Worm (Caenorhabditis elegans) whole organism, early embryonic: ENCODE results near the gene K08D9.4.
A peak's percentile ranks its signal among the peaks of the same experiment; 100 is the strongest.

Experiments
- B0310.2 ChIP-seq: sonication (generic microtip); optimal IDR thresholded peaks from 2 replicates; lab custom pipeline; 2016; ENCODE audit warnings: mild to moderate bottlenecking, missing genetic modification characterization, missing compliant biosample characterization
- F13C5.2 ChIP-seq: sonication (generic microtip); optimal IDR thresholded peaks from 2 replicates; lab custom pipeline; 2017; ENCODE audit warnings: mild to moderate bottlenecking, missing genetic modification characterization, inconsistent platforms, missing compliant biosample characterization
- aly-1 ChIP-seq: sonication (generic microtip); optimal IDR thresholded peaks from 2 replicates; lab custom pipeline; 2016; ENCODE audit warnings: missing genetic modification characterization, missing compliant biosample characterization
- ama-1 ChIP-seq: fragments of 150-350 bp; optimal IDR thresholded peaks from 2 replicates; lab custom pipeline; 2014
- ceh-13 ChIP-seq: fragments of 200-800 bp; sonication (Bioruptor generic); optimal IDR thresholded peaks from 2 replicates; lab custom pipeline; 2018; ENCODE audit warnings: mild to moderate bottlenecking, missing genetic modification characterization, missing compliant biosample characterization
- ceh-36 ChIP-seq: sonication (generic microtip); optimal IDR thresholded peaks from 2 replicates; lab custom pipeline; 2016; ENCODE audit warnings: missing genetic modification characterization, inconsistent platforms, missing compliant biosample characterization
- ets-7 ChIP-seq: sonication (generic microtip); optimal IDR thresholded peaks from 2 replicates; lab custom pipeline; 2016; ENCODE audit warnings: missing genotype, missing genetic modification characterization, missing compliant biosample characterization
- flt-1 ChIP-seq: fragments of 200-800 bp; sonication (Bioruptor generic); IDR thresholded peaks from 2 replicates; pipeline ENCODE4 v1.3.6; 2022; ENCODE audit warnings: missing genetic modification characterization, missing compliant biosample characterization
- hmbx-1 ChIP-seq: sonication (generic microtip); optimal IDR thresholded peaks from 2 replicates; lab custom pipeline; 2016; ENCODE audit warnings: mild to moderate bottlenecking, missing genetic modification characterization, missing compliant biosample characterization
- hmg-4 ChIP-seq: fragments of 200-800 bp; sonication (Bioruptor generic); optimal IDR thresholded peaks from 2 replicates; lab custom pipeline; 2018; ENCODE audit warnings: mild to moderate bottlenecking, missing genetic modification characterization, missing compliant biosample characterization
- hnd-1 ChIP-seq: sonication (generic microtip); optimal IDR thresholded peaks from 2 replicates; lab custom pipeline; 2016; ENCODE audit warnings: missing genetic modification characterization, missing compliant biosample characterization
- pes-1 ChIP-seq: fragments of 200-800 bp; sonication (Bioruptor generic); IDR thresholded peaks from 2 replicates; pipeline ENCODE4 v1.3.6; 2022; ENCODE audit warnings: missing genetic modification reagents, missing genetic modification characterization, missing compliant biosample characterization
- scrt-1 ChIP-seq: fragments of 200-800 bp; sonication (Bioruptor generic); IDR thresholded peaks from 2 replicates; pipeline ENCODE4 v1.3.6; 2022; ENCODE audit warnings: missing genetic modification characterization, missing compliant biosample characterization
- sea-1 ChIP-seq: fragments of 200-800 bp; sonication (Bioruptor generic); conservative IDR thresholded peaks from 2 replicates; pipeline ENCODE4 v1.3.6; 2022; ENCODE audit warnings: missing genetic modification characterization, missing compliant biosample characterization
- tbx-11 ChIP-seq: fragments of 200-800 bp; sonication (Bioruptor generic); IDR thresholded peaks from 2 replicates; pipeline ENCODE4 v1.3.6; 2022; ENCODE audit warnings: missing genetic modification characterization, missing compliant biosample characterization
- tbx-37 ChIP-seq: fragments of 200-800 bp; sonication (Bioruptor generic); conservative IDR thresholded peaks from 2 replicates; pipeline ENCODE4 v1.3.6; 2022; ENCODE audit warnings: missing genetic modification reagents, missing genetic modification characterization, missing compliant biosample characterization
- tra-4 ChIP-seq: sonication (generic microtip); optimal IDR thresholded peaks from 2 replicates; lab custom pipeline; 2017; ENCODE audit warnings: missing genetic modification characterization, missing compliant biosample characterization

The K08D9.4 gene

DNA sequence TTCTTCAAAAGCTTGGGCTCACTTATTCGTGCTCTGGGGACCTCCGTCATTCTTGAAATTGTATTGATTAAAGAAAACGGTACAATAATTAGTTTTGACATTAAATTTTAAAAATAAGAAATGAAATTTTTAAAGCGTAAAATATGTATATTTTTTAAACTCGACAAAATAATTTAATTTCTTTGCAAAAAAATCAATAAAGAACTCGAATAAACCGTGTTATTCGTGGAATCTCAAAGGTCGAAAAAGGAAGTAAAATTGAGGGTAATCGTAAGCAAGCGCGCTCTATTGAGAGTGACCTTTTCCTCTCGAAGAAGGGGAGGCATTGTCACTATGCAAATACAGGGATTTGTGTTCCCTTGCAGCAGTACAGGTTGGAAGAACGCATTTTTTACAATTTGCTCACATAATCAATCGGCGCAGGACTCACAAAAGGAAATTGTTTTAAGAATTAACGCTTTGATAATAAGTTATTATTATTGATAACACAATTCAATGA, 5.2 kb downstream of the K08D9.4 start, which contains the start of gene Y73C8B.2:
Y73C8B.2 (minus strand) TSS at position 51 of the 499 bp plus-strand sequence.
- TF ChIP-seq pes-1 (GFP tag; lab: Robert Waterston, UW), result no peak
- no peak for TF ChIP-seq sea-1 (GFP tag; lab: Robert Waterston, UW)
- TF ChIP-seq tbx-11 (GFP tag; lab: Robert Waterston, UW), result peak; percentile 39; the same call in 1 of the 2 replicates
- TF ChIP-seq tra-4 (tag; lab: Kevin White, UChicago), result no peak
- peak; percentile 5 for TF ChIP-seq F13C5.2
- no peak for TF ChIP-seq ceh-13 (GFP tag; lab: Kevin White, UChicago)
- no peak for TF ChIP-seq flt-1 (GFP tag; lab: Robert Waterston, UW)

DNA sequence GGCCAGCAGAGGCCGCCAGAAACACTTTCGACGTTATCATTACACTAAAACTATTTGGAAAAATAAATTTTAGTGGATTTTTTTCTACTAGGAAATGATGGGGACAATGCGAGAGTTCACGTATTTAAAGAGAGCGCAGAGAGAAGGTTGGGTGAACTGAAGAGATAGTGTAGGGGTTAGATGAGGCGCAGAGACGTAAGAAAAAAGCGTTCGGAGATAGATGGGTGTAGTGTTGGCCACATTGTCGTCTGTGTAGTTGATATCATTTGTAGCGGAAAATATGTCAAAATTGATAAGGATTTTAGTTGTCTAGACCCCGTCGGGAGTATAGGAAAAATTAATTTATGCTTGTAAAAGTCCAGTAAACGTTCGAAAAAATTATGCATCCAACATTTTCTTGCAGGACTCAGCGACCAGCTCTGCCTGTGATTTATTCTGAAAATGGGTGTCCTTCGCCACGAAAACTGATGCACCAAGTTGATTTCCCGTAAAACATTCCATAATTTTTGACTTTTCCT, 7.1 kb downstream of the K08D9.4 start, which contains the start of the genes Y73C8B.3 and Y73C8B.9:
Y73C8B.3 (minus strand) TSS at position 147 of the 518 bp plus-strand sequence.
Y73C8B.9 (plus strand) TSS at position 468 of the 518 bp plus-strand sequence.
- TF ChIP-seq ama-1 (no peak), tbx-11 (GFP tag; lab: Robert Waterston, UW) (no peak), F13C5.2 (no peak), sea-1 (GFP tag; lab: Robert Waterston, UW) (no peak), hnd-1 (no peak)

DNA sequence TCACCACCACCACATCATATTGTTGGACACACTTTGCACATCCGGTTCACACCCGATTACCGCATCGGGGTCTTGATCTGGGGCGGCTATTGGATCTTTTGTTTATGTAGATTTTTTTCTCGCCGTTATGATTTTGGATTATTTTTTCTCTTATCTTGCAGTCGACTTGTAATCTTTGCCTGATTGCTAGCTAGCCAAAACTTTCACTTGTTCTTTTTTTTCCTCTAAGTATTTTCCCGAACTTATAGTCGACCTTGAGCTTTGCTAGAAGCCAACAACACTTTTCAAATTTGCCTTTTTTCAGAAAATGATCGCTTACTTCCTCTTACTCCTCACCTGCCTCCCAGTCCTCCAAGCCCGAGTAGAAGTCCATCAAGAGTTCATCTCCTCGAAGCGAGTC, 12.2 kb downstream of the K08D9.4 start, which contains the start of gene lag-2:
lag-2 (plus strand) TSS at position 301 of the 400 bp plus-strand sequence.
- no peak for TF ChIP-seq B0310.2 (tag; lab: Kevin White, UChicago)
- TF ChIP-seq aly-1 (tag; lab: Kevin White, UChicago), result no peak

DNA sequence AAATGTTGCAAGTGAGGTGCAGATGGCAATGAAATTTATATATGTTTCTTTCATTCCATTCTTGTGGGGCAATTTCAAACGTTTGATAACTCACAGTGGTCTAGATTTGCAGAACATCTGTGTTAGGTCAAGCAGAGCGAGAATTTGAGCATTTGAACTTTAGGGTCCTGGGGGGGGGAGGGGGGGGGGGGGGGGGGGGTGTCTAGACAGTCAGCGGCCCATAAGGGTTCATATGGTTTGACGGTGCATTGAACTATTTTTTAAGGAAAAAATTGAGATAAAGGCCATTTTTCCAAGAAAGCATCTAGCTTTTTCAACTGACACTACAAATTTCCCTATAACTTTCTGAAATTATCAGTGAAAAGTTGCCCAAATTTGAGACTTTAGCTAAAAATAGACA, 14.4 kb downstream of the K08D9.4 start:
- no peak for TF ChIP-seq pes-1 (GFP tag; lab: Robert Waterston, UW)
- TF ChIP-seq ceh-13 (GFP tag; lab: Kevin White, UChicago), result no peak
- TF ChIP-seq ceh-36 (tag; lab: Kevin White, UChicago), result no peak
- TF ChIP-seq ama-1, result no peak
- no peak for TF ChIP-seq hnd-1
- TF ChIP-seq tra-4 (tag; lab: Kevin White, UChicago), result no peak
- TF ChIP-seq aly-1 (tag; lab: Kevin White, UChicago), result no peak

DNA sequence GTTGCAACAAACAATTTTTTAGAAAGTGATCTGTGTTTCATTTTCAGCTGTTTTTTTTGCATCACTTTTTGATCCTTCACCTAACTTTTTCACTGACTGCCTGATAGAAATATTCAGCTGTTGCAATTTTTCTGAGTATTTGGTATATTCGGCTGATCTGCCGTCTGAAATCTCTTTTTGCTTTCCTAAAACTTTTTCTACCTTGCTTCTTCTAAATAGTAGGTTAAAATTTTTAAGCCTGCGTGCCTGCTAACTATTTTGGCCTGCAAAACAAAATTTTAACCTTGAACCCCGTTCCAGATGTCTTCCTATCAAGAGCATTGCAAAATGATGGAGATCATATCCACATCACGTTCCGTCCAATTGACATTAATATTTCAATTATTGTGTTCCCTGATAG, 24.1 kb downstream of the K08D9.4 start, which contains the start of gene srab-8:
srab-8 (plus strand) TSS at position 301 of the 400 bp plus-strand sequence.
- TF ChIP-seq ets-7 (no peak), tbx-11 (GFP tag; lab: Robert Waterston, UW) (no peak), scrt-1 (no peak), hnd-1 (no peak), hmbx-1 (tag; lab: Kevin White, UChicago) (no peak), tra-4 (tag; lab: Kevin White, UChicago) (no peak)

DNA sequence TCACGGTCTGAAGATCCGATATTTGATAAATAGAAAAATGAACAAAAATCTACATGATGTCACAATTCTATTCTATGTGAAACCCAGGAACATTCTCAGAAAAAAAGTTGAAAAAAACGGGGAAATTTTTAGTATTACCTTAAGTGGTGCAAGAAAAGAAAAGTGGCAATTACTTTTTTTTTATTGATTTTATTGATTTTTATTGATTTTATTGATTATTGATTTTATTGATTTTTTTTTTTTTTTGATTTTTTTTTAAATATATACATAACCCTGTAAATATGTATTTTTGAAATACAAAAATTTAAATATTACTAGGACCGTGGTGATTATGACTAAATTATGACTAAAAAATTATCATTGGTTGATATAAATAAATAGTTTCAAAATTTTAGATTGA, 28.6 kb downstream of the K08D9.4 start:
- TF ChIP-seq aly-1 (tag; lab: Kevin White, UChicago) (no peak), pes-1 (GFP tag; lab: Robert Waterston, UW) (no peak), tbx-11 (GFP tag; lab: Robert Waterston, UW) (no peak), ets-7 (no peak), flt-1 (GFP tag; lab: Robert Waterston, UW) (no peak), hmg-4 (GFP tag; lab: Kevin White, UChicago) (no peak), F13C5.2 (no peak)

DNA sequence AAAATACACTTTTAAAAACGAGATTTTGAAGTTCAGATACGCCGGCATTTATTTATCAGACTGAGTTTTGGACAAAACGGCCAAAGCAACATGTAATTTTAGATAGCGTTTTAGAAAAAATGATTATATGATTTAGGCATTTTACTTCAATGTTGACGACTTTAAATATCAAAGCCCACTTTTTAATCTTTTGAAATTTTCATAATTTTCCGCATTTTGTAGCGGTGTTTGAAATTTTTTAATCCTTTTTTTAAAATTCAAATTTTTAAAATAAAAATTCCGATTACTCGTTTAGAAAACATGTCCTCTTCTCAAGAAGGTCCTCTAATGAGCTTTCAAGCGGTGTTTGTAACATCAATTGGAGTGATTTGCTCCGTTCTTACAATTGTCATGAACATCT, 30.4 kb downstream of the K08D9.4 start, which contains the start of gene srbc-6:
srbc-6 (plus strand) TSS at position 301 of the 400 bp plus-strand sequence.
- TF ChIP-seq hnd-1, result no peak
- TF ChIP-seq ceh-13 (GFP tag; lab: Kevin White, UChicago), result no peak
- TF ChIP-seq sea-1 (GFP tag; lab: Robert Waterston, UW), result no peak
- TF ChIP-seq pes-1 (GFP tag; lab: Robert Waterston, UW), result no peak
- TF ChIP-seq tbx-37 (GFP tag; lab: Robert Waterston, UW), result no peak
- no peak for TF ChIP-seq scrt-1
- no peak for TF ChIP-seq hmbx-1 (tag; lab: Kevin White, UChicago)
- no peak for TF ChIP-seq tbx-11 (GFP tag; lab: Robert Waterston, UW)

DNA sequence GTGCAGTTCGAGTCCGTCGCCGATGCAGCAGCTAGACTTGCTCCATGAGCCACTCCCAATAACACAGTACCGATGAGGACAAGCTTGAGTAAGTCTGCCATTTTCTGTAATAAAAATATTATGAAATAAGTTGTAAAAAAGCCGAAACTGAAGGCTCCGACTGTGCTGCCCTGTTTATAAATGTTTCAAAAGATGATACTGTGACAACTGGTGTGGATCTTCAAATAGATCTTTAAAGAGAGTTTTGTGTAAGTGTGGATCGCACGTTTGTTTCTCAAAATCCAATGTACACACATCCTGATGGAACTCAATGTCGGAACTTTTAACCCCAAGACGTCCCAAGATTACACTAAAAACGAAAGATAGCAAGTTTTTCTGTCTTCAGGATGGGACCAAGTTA, 31.6 kb downstream of the K08D9.4 start, which contains the start of gene C36C5.15:
C36C5.15 (minus strand) TSS at position 101 of the 400 bp plus-strand sequence.
- TF ChIP-seq flt-1 (GFP tag; lab: Robert Waterston, UW) (no peak), hnd-1 (no peak), tra-4 (tag; lab: Kevin White, UChicago) (no peak), tbx-11 (GFP tag; lab: Robert Waterston, UW) (no peak), aly-1 (tag; lab: Kevin White, UChicago) (no peak), pes-1 (GFP tag; lab: Robert Waterston, UW) (no peak)

DNA sequence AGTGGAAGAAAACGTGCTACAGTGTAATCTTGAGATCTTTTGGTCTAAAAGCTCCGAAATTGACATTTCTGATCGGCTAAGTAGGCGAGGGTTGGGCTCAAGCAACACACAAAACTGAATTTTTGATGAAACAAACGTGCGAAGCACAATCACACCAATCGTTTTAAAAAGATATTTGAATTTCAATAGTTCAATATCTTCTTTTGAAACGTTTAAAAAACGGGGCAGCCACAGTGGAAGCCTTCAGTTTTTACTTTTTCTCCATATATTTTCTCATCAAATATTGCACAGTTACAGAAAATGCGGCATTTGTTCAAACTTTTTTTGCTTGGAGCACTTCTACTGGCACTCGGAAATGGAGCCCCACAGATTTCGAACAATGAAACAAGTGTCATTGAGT, 34.0 kb downstream of the K08D9.4 start, which contains the start of gene C36C5.4:
C36C5.4 (plus strand) TSS at position 301 of the 400 bp plus-strand sequence.
- TF ChIP-seq hnd-1 (no peak), ceh-13 (GFP tag; lab: Kevin White, UChicago) (no peak), tbx-11 (GFP tag; lab: Robert Waterston, UW) (no peak), B0310.2 (tag; lab: Kevin White, UChicago) (no peak), pes-1 (GFP tag; lab: Robert Waterston, UW) (no peak), hmbx-1 (tag; lab: Kevin White, UChicago) (no peak), F13C5.2 (no peak), sea-1 (GFP tag; lab: Robert Waterston, UW) (no peak), ets-7 (no peak)
